Worm (Caenorhabditis elegans) whole organism, L3 larva: ENCODE measurements around the gene C16C10.9.

ENCODE experiments used
- R02D3.7 ChIP-seq: fragments of 150-350 bp; optimal IDR thresholded peaks from 2 replicates; lab custom pipeline; 2014; ENCODE audit warnings: missing biosample characterization, missing genetic modification characterization
- ZK546.5 ChIP-seq: sonication (generic microtip); optimal IDR thresholded peaks from 2 replicates; lab custom pipeline; 2017; ENCODE audit warnings: missing biosample characterization, missing genetic modification characterization
- ama-1 ChIP-seq: fragments of 150-350 bp; optimal IDR thresholded peaks from 2 replicates; lab custom pipeline; 2018
- ceh-16 ChIP-seq: sonication (generic microtip); optimal IDR thresholded peaks from 2 replicates; lab custom pipeline; 2017; ENCODE audit warnings: missing biosample characterization, missing genetic modification characterization
- ceh-28 ChIP-seq: fragments of 150-350 bp; optimal IDR thresholded peaks from 2 replicates; lab custom pipeline; 2014; ENCODE audit warnings: missing biosample characterization, missing genetic modification reagents, missing genetic modification characterization
- ceh-82 ChIP-seq: fragments of 150-350 bp; optimal IDR thresholded peaks from 2 replicates; lab custom pipeline; 2014; ENCODE audit warnings: missing biosample characterization, missing genetic modification characterization
- daf-12 ChIP-seq: fragments of 150-350 bp; optimal IDR thresholded peaks from 2 replicates; lab custom pipeline; 2014; ENCODE audit warnings: missing biosample characterization, missing genetic modification reagents, missing genetic modification characterization
- egl-5 ChIP-seq: fragments of 150-350 bp; optimal IDR thresholded peaks from 2 replicates; lab custom pipeline; 2017; ENCODE audit warnings: missing biosample characterization, missing genetic modification reagents, missing genetic modification characterization, inconsistent platforms
- elt-1 ChIP-seq: fragments of 150-350 bp; optimal IDR thresholded peaks from 2 replicates; lab custom pipeline; 2014; ENCODE audit warnings: missing biosample characterization, missing genetic modification characterization
- elt-2 ChIP-seq: sonication (generic microtip); optimal IDR thresholded peaks from 2 replicates; lab custom pipeline; 2016; ENCODE audit warnings: missing genetic modification reagents, mild to moderate bottlenecking, missing genetic modification characterization, missing compliant biosample characterization
- elt-3 ChIP-seq, 3 experiments: fragments of 150-350 bp in 1 of 3; sonication (generic microtip) in 2 of 3; optimal IDR thresholded peaks; 2 replicates in 2 of 3; 4 replicates in 1 of 3; lab custom pipeline; 2014 to 2017; ENCODE audit warnings: missing biosample characterization in 3 of 3, missing genetic modification characterization in 3 of 3
- fkh-10 ChIP-seq: sonication (generic microtip); optimal IDR thresholded peaks from 2 replicates; lab custom pipeline; 2017; ENCODE audit warnings: missing biosample characterization, missing genetic modification reagents, missing genetic modification characterization
- fkh-2 ChIP-seq: fragments of 150-350 bp; optimal IDR thresholded peaks from 2 replicates; lab custom pipeline; 2014; ENCODE audit warnings: missing biosample characterization, missing genetic modification reagents, missing genetic modification characterization
- fos-1 ChIP-seq: fragments of 150-350 bp; optimal IDR thresholded peaks from 2 replicates; lab custom pipeline; 2014; ENCODE audit warnings: missing biosample characterization, missing genetic modification characterization
- hmg-11 ChIP-seq: sonication (generic microtip); optimal IDR thresholded peaks from 2 replicates; lab custom pipeline; 2016; ENCODE audit warnings: missing genetic modification characterization, missing compliant biosample characterization
- jun-1 ChIP-seq: fragments of 150-350 bp; optimal IDR thresholded peaks from 2 replicates; lab custom pipeline; 2014; ENCODE audit warnings: missing biosample characterization, missing genetic modification reagents, missing genetic modification characterization
- lin-15B ChIP-seq: fragments of 150-350 bp; optimal IDR thresholded peaks from 2 replicates; lab custom pipeline; 2014; ENCODE audit warnings: missing biosample characterization, missing genetic modification characterization
- lin-39 ChIP-seq: fragments of 150-350 bp; optimal IDR thresholded peaks from 2 replicates; lab custom pipeline; 2018; ENCODE audit warnings: missing biosample characterization, missing genetic modification reagents, missing genetic modification characterization
- lsy-12 ChIP-seq: sonication (generic microtip); optimal IDR thresholded peaks from 2 replicates; lab custom pipeline; 2016; ENCODE audit warnings: mild to moderate bottlenecking, missing genetic modification characterization, missing compliant biosample characterization
- mdl-1 ChIP-seq: fragments of 150-350 bp; optimal IDR thresholded peaks from 2 replicates; lab custom pipeline; 2014; ENCODE audit warnings: missing biosample characterization, missing genetic modification characterization
- nfya-1 ChIP-seq: sonication (generic microtip); optimal IDR thresholded peaks from 2 replicates; lab custom pipeline; 2017; ENCODE audit warnings: missing genetic modification characterization, mild to moderate bottlenecking, missing compliant biosample characterization, antibody characterized with exemption, moderate library complexity; ENCODE audit not compliant: insufficient read depth
- nhr-11 ChIP-seq: fragments of 150-350 bp; optimal IDR thresholded peaks from 2 replicates; lab custom pipeline; 2014; ENCODE audit warnings: missing biosample characterization, missing genetic modification characterization
- nhr-12 ChIP-seq: fragments of 150-350 bp; optimal IDR thresholded peaks from 2 replicates; lab custom pipeline; 2014; ENCODE audit warnings: missing biosample characterization, missing genetic modification characterization
- nhr-23 ChIP-seq: fragments of 150-350 bp; optimal IDR thresholded peaks from 2 replicates; lab custom pipeline; 2014; ENCODE audit warnings: missing biosample characterization, missing genetic modification reagents, missing genetic modification characterization
- nhr-237 ChIP-seq: fragments of 150-350 bp; optimal IDR thresholded peaks from 2 replicates; lab custom pipeline; 2014; ENCODE audit warnings: missing biosample characterization, missing genetic modification characterization
- nhr-25 ChIP-seq: sonication (generic microtip); optimal IDR thresholded peaks from 2 replicates; lab custom pipeline; 2017; ENCODE audit warnings: missing biosample characterization, missing genetic modification characterization
- nhr-28 ChIP-seq: fragments of 150-350 bp; optimal IDR thresholded peaks from 2 replicates; lab custom pipeline; 2014; ENCODE audit warnings: missing biosample characterization, missing genetic modification characterization
- nhr-43 ChIP-seq: sonication (generic microtip); optimal IDR thresholded peaks from 2 replicates; lab custom pipeline; 2016; ENCODE audit warnings: mild to moderate bottlenecking, missing genetic modification characterization, missing compliant biosample characterization; ENCODE audit not compliant: poor library complexity, severe bottlenecking
- nhr-67 ChIP-seq: fragments of 150-350 bp; optimal IDR thresholded peaks from 2 replicates; lab custom pipeline; 2014; ENCODE audit warnings: missing biosample characterization, missing genetic modification characterization
- nhr-76 ChIP-seq: fragments of 150-350 bp; sonication (generic microtip); optimal IDR thresholded peaks from 5 replicates; lab custom pipeline; 2014; ENCODE audit warnings: missing biosample characterization, missing genetic modification characterization
- nhr-77 ChIP-seq: fragments of 150-350 bp; optimal IDR thresholded peaks from 2 replicates; lab custom pipeline; 2014; ENCODE audit warnings: missing biosample characterization, missing genetic modification characterization
- pha-4 ChIP-seq: fragments of 150-350 bp; optimal IDR thresholded peaks from 2 replicates; lab custom pipeline; 2014; ENCODE audit warnings: missing biosample characterization, missing genetic modification reagents, missing genetic modification characterization
- pqm-1 ChIP-seq: fragments of 150-350 bp; optimal IDR thresholded peaks from 2 replicates; lab custom pipeline; 2017; ENCODE audit warnings: missing biosample characterization, missing genetic modification characterization, inconsistent platforms
- sea-2 ChIP-seq: fragments of 150-350 bp; sonication (generic microtip); optimal IDR thresholded peaks from 4 replicates; lab custom pipeline; 2014; ENCODE audit warnings: missing biosample characterization, missing genetic modification reagents, missing genetic modification characterization
- skn-1 ChIP-seq: fragments of 150-350 bp; optimal IDR thresholded peaks from 2 replicates; lab custom pipeline; 2014; ENCODE audit warnings: missing biosample characterization, missing genetic modification characterization
- snpc-4 ChIP-seq: fragments of 150-350 bp; optimal IDR thresholded peaks from 2 replicates; lab custom pipeline; 2014; ENCODE audit warnings: missing biosample characterization, missing genetic modification characterization
- tbx-2 ChIP-seq: sonication (generic microtip); optimal IDR thresholded peaks from 2 replicates; lab custom pipeline; 2016; ENCODE audit warnings: mild to moderate bottlenecking, missing genetic modification characterization, missing compliant biosample characterization
- unc-62 ChIP-seq: fragments of 150-350 bp; sonication (generic microtip); optimal IDR thresholded peaks from 4 replicates; lab custom pipeline; 2014; ENCODE audit warnings: missing biosample characterization, missing genetic modification reagents, missing genetic modification characterization
- zag-1 ChIP-seq: fragments of 150-350 bp; optimal IDR thresholded peaks from 2 replicates; lab custom pipeline; 2014; ENCODE audit warnings: missing biosample characterization, missing genetic modification characterization
- ztf-11 ChIP-seq: fragments of 150-350 bp; optimal IDR thresholded peaks from 2 replicates; lab custom pipeline; 2014; ENCODE audit warnings: missing biosample characterization, missing genetic modification characterization
- ztf-4 ChIP-seq: fragments of 150-350 bp; optimal IDR thresholded peaks from 2 replicates; lab custom pipeline; 2014; ENCODE audit warnings: missing biosample characterization, missing genetic modification characterization

The C16C10.9 gene

ce11 chrIII:4191091-4191638 lies 34.0 kb upstream of the C16C10.9 start, which contains the start of gene dnj-16:
Gene dnj-16, plus strand, starts transcription at chrIII:4191141.
- no peak for TF ChIP-seq nhr-28 (tag; lab: Kevin White, UChicago)
- TF ChIP-seq ceh-28 (tag; lab: Kevin White, UChicago), result peak; percentile 4
- TF ChIP-seq unc-62 (GFP tag; lab: Kevin White, UChicago), result no peak
- TF ChIP-seq fkh-10, result no peak
- no peak for TF ChIP-seq ama-1 (lab: Kevin White, UChicago)
- no peak for TF ChIP-seq nhr-43 (tag; lab: Kevin White, UChicago)
- TF ChIP-seq daf-12 (tag; lab: Kevin White, UChicago), result no peak
- TF ChIP-seq lin-39 (tag; lab: Kevin White, UChicago), result peak; percentile 33
- no peak for TF ChIP-seq elt-1 (tag; lab: Kevin White, UChicago)
- no peak for TF ChIP-seq nhr-67 (tag; lab: Kevin White, UChicago)
- no peak for TF ChIP-seq nhr-11 (tag; lab: Kevin White, UChicago)
- no peak for TF ChIP-seq ceh-16 (tag; lab: Kevin White, UChicago)
- peak; percentile 43 for TF ChIP-seq hmg-11 (tag; lab: Kevin White, UChicago)
- no peak for TF ChIP-seq ztf-11 (tag; lab: Kevin White, UChicago)
- no peak for TF ChIP-seq ZK546.5 (tag; lab: Kevin White, UChicago)
- no peak for TF ChIP-seq nhr-77 (tag; lab: Kevin White, UChicago)
- no peak for TF ChIP-seq elt-3 (tag; optimal IDR thresholded peaks at IDR 0.05; lab: Kevin White, UChicago)
- peak; percentile 69 for TF ChIP-seq nfya-1 (tag; lab: Kevin White, UChicago)
- peak; percentile 8 for TF ChIP-seq nhr-25
- TF ChIP-seq pha-4 (tag; lab: Kevin White, UChicago), result peak; percentile 88
- peak; percentile 9 for TF ChIP-seq snpc-4
- TF ChIP-seq mdl-1 (tag; lab: Kevin White, UChicago), result no peak
- TF ChIP-seq skn-1 (tag; lab: Kevin White, UChicago), result no peak
- no peak for TF ChIP-seq nhr-12 (tag; lab: Kevin White, UChicago)
- peak; percentile 30 for TF ChIP-seq pqm-1 (tag; lab: Kevin White, UChicago)
- no peak for TF ChIP-seq fkh-2 (tag; lab: Kevin White, UChicago)
- peak; percentile 56 for TF ChIP-seq jun-1 (tag; lab: Kevin White, UChicago)
- no peak for TF ChIP-seq fos-1 (tag; lab: Kevin White, UChicago)
- no peak for TF ChIP-seq sea-2
- TF ChIP-seq lin-15B (tag; lab: Kevin White, UChicago), result peak; percentile 40
- TF ChIP-seq ztf-4 (tag; lab: Kevin White, UChicago), result no peak
- TF ChIP-seq nhr-76 (tag; lab: Kevin White, UChicago), result no peak
- TF ChIP-seq lsy-12, result no peak
- TF ChIP-seq zag-1 (tag; lab: Kevin White, UChicago), result no peak
- TF ChIP-seq egl-5 (tag; lab: Kevin White, UChicago), result no peak
- TF ChIP-seq, all 47 proteins: peak for 10

- no peak for TF ChIP-seq zag-1 (tag; lab: Kevin White, UChicago)
- no peak for TF ChIP-seq nhr-67 (tag; lab: Kevin White, UChicago)
- TF ChIP-seq ZK546.5 (tag; lab: Kevin White, UChicago), result no peak
Observed at ce11 chrIII:4190241-4190640, 33.0 kb upstream of the C16C10.9 start, which contains the start of gene spp-28. Gene spp-28, minus strand, starts transcription at chrIII:4190341.

ce11 chrIII:4189602-4190001 lies 32.4 kb upstream of the C16C10.9 start:
- TF ChIP-seq zag-1 (tag; lab: Kevin White, UChicago) (no peak), nhr-23 (tag; lab: Kevin White, UChicago) (peak; percentile 4), unc-62 (GFP tag; lab: Kevin White, UChicago) (no peak), nhr-43 (tag; lab: Kevin White, UChicago) (peak; percentile 10), snpc-4 (no peak)

- TF ChIP-seq ama-1 (lab: Kevin White, UChicago) (no peak), nhr-77 (tag; lab: Kevin White, UChicago) (no peak), nhr-237 (tag; lab: Kevin White, UChicago) (no peak), nhr-25 (peak; percentile 71), elt-3 (tag; optimal IDR thresholded peaks at IDR 0.05; lab: Kevin White, UChicago) (peak in 1 of 3 experiments; percentile 17), ztf-11 (tag; lab: Kevin White, UChicago) (no peak), hmg-11 (tag; lab: Kevin White, UChicago) (no peak), nhr-43 (tag; lab: Kevin White, UChicago) (peak; percentile 20), ZK546.5 (tag; lab: Kevin White, UChicago) (no peak), fkh-10 (no peak), ztf-4 (tag; lab: Kevin White, UChicago) (no peak), zag-1 (tag; lab: Kevin White, UChicago) (no peak), pqm-1 (tag; lab: Kevin White, UChicago) (no peak), fkh-2 (tag; lab: Kevin White, UChicago) (no peak), tbx-2 (tag; lab: Kevin White, UChicago) (no peak), ceh-82 (tag; lab: Kevin White, UChicago) (no peak), mdl-1 (tag; lab: Kevin White, UChicago) (no peak), jun-1 (tag; lab: Kevin White, UChicago) (no peak), nhr-12 (tag; lab: Kevin White, UChicago) (no peak), nhr-76 (tag; lab: Kevin White, UChicago) (no peak), pha-4 (tag; lab: Kevin White, UChicago) (no peak), nfya-1 (tag; lab: Kevin White, UChicago) (peak; percentile 13), fos-1 (tag; lab: Kevin White, UChicago) (no peak), ceh-28 (tag; lab: Kevin White, UChicago) (no peak), elt-2 (tag; lab: Kevin White, UChicago) (no peak), lsy-12 (no peak), nhr-28 (tag; lab: Kevin White, UChicago) (no peak), R02D3.7 (tag; lab: Kevin White, UChicago) (no peak), egl-5 (tag; lab: Kevin White, UChicago) (no peak), unc-62 (GFP tag; lab: Kevin White, UChicago) (no peak)
Observed at ce11 chrIII:4187845-4188244, 30.6 kb upstream of the C16C10.9 start, which contains the start of gene R74.2. Gene R74.2, plus strand, starts transcription at chrIII:4188160.
